Worm (Caenorhabditis elegans): ENCODE data around the gene nkcc-1.

The nkcc-1 gene

ce11 chrIV:14123956-14124355, at the start of gene nkcc-1:
Gene nkcc-1 (minus strand): TSS chrIV:14124056.
- no peak for TF ChIP-seq unc-62 (GFP tag; optimal IDR thresholded peaks at IDR 0.05)

- no peak for TF ChIP-seq unc-62 (GFP tag; optimal IDR thresholded peaks at IDR 0.05)
Measured at ce11 chrIV:14172181-14172580, 48.3 kb upstream of the nkcc-1 start, which contains the start of gene R05A10.4. Gene R05A10.4 (plus strand): TSS chrIV:14172481.

- TF ChIP-seq unc-62 (GFP tag; optimal IDR thresholded peaks at IDR 0.05), result no peak
Measured at ce11 chrIV:14165476-14165875, 41.6 kb upstream of the nkcc-1 start, which contains the start of gene R05A10.6. Gene R05A10.6 (plus strand): TSS chrIV:14165776.

ce11 chrIV:14164109-14164508, 40.3 kb upstream of the nkcc-1 start:
- no peak for TF ChIP-seq unc-62 (GFP tag; optimal IDR thresholded peaks at IDR 0.05)

ce11 chrIV:14162772-14163171, 38.9 kb upstream of the nkcc-1 start, which contains the start of gene R05A10.7:
Gene R05A10.7 (minus strand): TSS chrIV:14162872.
- TF ChIP-seq unc-62 (GFP tag; optimal IDR thresholded peaks at IDR 0.05), result no peak

- TF ChIP-seq unc-62 (GFP tag; optimal IDR thresholded peaks at IDR 0.05), result no peak
Measured at ce11 chrIV:14158086-14158485, 34.2 kb upstream of the nkcc-1 start, which contains the start of gene R05A10.8. Gene R05A10.8 (minus strand): TSS chrIV:14158186.

ce11 chrIV:14153261-14153660, 29.4 kb upstream of the nkcc-1 start, which contains the start of gene oac-38:
Gene oac-38 (minus strand): TSS chrIV:14153361.
- TF ChIP-seq unc-62 (GFP tag; optimal IDR thresholded peaks at IDR 0.05), result no peak

- no peak for TF ChIP-seq unc-62 (GFP tag; optimal IDR thresholded peaks at IDR 0.05)
Measured at ce11 chrIV:14145594-14145993, 21.7 kb upstream of the nkcc-1 start, which contains the start of gene oac-37. Gene oac-37 (plus strand): TSS chrIV:14145894.

ce11 chrIV:14143042-14143441, 19.2 kb upstream of the nkcc-1 start:
- TF ChIP-seq unc-62 (GFP tag; optimal IDR thresholded peaks at IDR 0.05), result no peak

ce11 chrIV:14137063-14137462, 13.2 kb upstream of the nkcc-1 start, which contains the start of gene srz-31:
Gene srz-31 (plus strand): TSS chrIV:14137363.
- TF ChIP-seq unc-62 (GFP tag; optimal IDR thresholded peaks at IDR 0.05), result no peak

ce11 chrIV:14133400-14133799, 9.5 kb upstream of the nkcc-1 start:
- no peak for TF ChIP-seq unc-62 (GFP tag; optimal IDR thresholded peaks at IDR 0.05)

ce11 chrIV:14131770-14132169, 7.9 kb upstream of the nkcc-1 start, which contains the start of gene srz-59:
Gene srz-59 (plus strand): TSS chrIV:14132070.
- TF ChIP-seq unc-62 (GFP tag; optimal IDR thresholded peaks at IDR 0.05), result no peak

- no peak for TF ChIP-seq unc-62 (GFP tag; optimal IDR thresholded peaks at IDR 0.05)
Measured at ce11 chrIV:14129091-14129490, 5.2 kb upstream of the nkcc-1 start, which contains the start of gene srz-42. Gene srz-42 (plus strand): TSS chrIV:14129391.

ce11 chrIV:14127805-14128610, 4.2 kb upstream of the nkcc-1 start, which contains the start of gene H12I19.115:
Gene H12I19.115 (minus strand): TSS chrIV:14127855.
- no peak for TF ChIP-seq unc-62 (GFP tag; optimal IDR thresholded peaks at IDR 0.05)

- no peak for TF ChIP-seq unc-62 (GFP tag; optimal IDR thresholded peaks at IDR 0.05)
Measured at ce11 chrIV:14119327-14119726, 4.5 kb downstream of the nkcc-1 start.

- no peak for TF ChIP-seq unc-62 (GFP tag; optimal IDR thresholded peaks at IDR 0.05)
Measured at ce11 chrIV:14115556-14115955, 8.3 kb downstream of the nkcc-1 start.

- no peak for TF ChIP-seq unc-62 (GFP tag; optimal IDR thresholded peaks at IDR 0.05)
Measured at ce11 chrIV:14115045-14115444, 8.8 kb downstream of the nkcc-1 start.

All from whole organism, dauer.